Fruit fly (Drosophila melanogaster): ENCODE results near the gene CG6225.

DNA sequence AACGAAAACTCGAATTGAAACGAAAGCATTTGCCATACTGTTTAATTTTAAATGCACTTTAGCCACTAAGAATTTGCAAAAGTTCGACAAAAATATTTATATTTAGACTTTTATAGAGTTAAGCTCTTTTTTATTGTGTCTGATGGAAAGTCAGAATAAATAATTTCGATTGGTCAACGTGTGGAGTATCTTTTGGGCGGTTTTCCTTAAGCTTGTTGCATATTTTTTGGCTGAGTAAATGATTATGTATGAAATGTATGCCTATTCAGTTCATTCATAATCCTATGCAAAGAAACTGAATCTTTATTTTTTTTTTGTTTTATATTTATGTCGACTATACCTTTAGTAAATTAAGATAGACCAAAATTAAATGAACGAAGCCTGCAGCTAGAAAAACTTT lies 1.6 kb upstream of the CG6225 start:
- TF ChIP-seq Myc (optimal IDR thresholded peaks at IDR 0.05) (no peak), h (optimal IDR thresholded peaks at IDR 0.05) (no peak), insv (optimal IDR thresholded peaks at IDR 0.05) (no peak), psq (optimal IDR thresholded peaks at IDR 0.05) (no peak)
